Worm (Caenorhabditis elegans) whole organism, young adult: ENCODE results near the gene C06A12.8.
A peak's percentile ranks its signal among the peaks of the same experiment; 100 is the strongest.

Experiments used
- C06A6.2 ChIP-seq: fragments of 200-800 bp; sonication (Bioruptor generic); conservative IDR thresholded peaks from 2 replicates; pipeline ENCODE4 v1.3.6; 2022; ENCODE audit warnings: missing genetic modification characterization, missing compliant biosample characterization
- D2030.7 ChIP-seq: fragments of 200-800 bp; sonication (Bioruptor generic); IDR thresholded peaks from 2 replicates; pipeline ENCODE4 v1.3.6; 2022; ENCODE audit warnings: missing genetic modification reagents, missing genetic modification characterization, missing compliant biosample characterization
- F22D6.2 ChIP-seq: sonication (generic microtip); optimal IDR thresholded peaks from 2 replicates; lab custom pipeline; 2016; ENCODE audit warnings: mild to moderate bottlenecking, missing genetic modification characterization, missing compliant biosample characterization
- F33H1.4 ChIP-seq: fragments of 200-800 bp; sonication (Bioruptor generic); IDR thresholded peaks from 2 replicates; pipeline ENCODE4 v1.3.6; 2022; ENCODE audit warnings: missing genetic modification reagents, missing genetic modification characterization, missing compliant biosample characterization
- F52B5.7 ChIP-seq: sonication (generic microtip); optimal IDR thresholded peaks from 2 replicates; lab custom pipeline; 2016; ENCODE audit warnings: mild to moderate bottlenecking, missing genetic modification characterization, missing compliant biosample characterization
- Y67H2A.10 ChIP-seq: fragments of 200-800 bp; sonication (Bioruptor generic); conservative IDR thresholded peaks from 2 replicates; pipeline ENCODE4 v1.3.6; 2022; ENCODE audit warnings: missing genetic modification reagents, missing genetic modification characterization, missing compliant biosample characterization
- aptf-3 ChIP-seq: fragments of 200-800 bp; sonication (Bioruptor generic); IDR thresholded peaks from 2 replicates; pipeline ENCODE4 v1.3.6; 2022; ENCODE audit warnings: missing genetic modification characterization, missing compliant biosample characterization
- atf-7 ChIP-seq: sonication (generic microtip); optimal IDR thresholded peaks from 2 replicates; lab custom pipeline; 2017; ENCODE audit warnings: mild to moderate bottlenecking, missing genetic modification characterization, missing compliant biosample characterization
- ccch-3 ChIP-seq: fragments of 200-800 bp; sonication (Bioruptor generic); optimal IDR thresholded peaks from 2 replicates; lab custom pipeline; 2018; ENCODE audit warnings: mild to moderate bottlenecking, missing genetic modification characterization, missing compliant biosample characterization
- ceh-100 ChIP-seq: fragments of 200-800 bp; sonication (Bioruptor generic); IDR thresholded peaks from 2 replicates; pipeline ENCODE4 v1.3.6; 2022; ENCODE audit warnings: missing genetic modification reagents, missing genetic modification characterization, missing compliant biosample characterization
- ceh-40 ChIP-seq: fragments of 200-800 bp; sonication (Bioruptor generic); IDR thresholded peaks from 2 replicates; pipeline ENCODE4 v1.3.6; 2022; ENCODE audit warnings: missing genetic modification characterization, missing compliant biosample characterization
- chd-7 ChIP-seq: sonication (generic microtip); optimal IDR thresholded peaks from 2 replicates; lab custom pipeline; 2016; ENCODE audit warnings: mild to moderate bottlenecking, missing genetic modification characterization, moderate library complexity, missing compliant biosample characterization
- dox-1 ChIP-seq: fragments of 200-800 bp; sonication (Bioruptor generic); IDR thresholded peaks from 2 replicates; pipeline ENCODE4 v1.3.6; 2022; ENCODE audit warnings: missing genetic modification reagents, missing genetic modification characterization, missing compliant biosample characterization
- dpff-1 ChIP-seq: sonication (generic microtip); optimal IDR thresholded peaks from 2 replicates; lab custom pipeline; 2017; ENCODE audit warnings: mild to moderate bottlenecking, missing genetic modification characterization, missing compliant biosample characterization
- efl-1 ChIP-seq: fragments of 150-350 bp; optimal IDR thresholded peaks from 2 replicates; lab custom pipeline; 2014; ENCODE audit warnings: missing biosample characterization, missing genetic modification reagents, missing genetic modification characterization
- egl-18 ChIP-seq: fragments of 200-800 bp; sonication (Bioruptor generic); IDR thresholded peaks from 2 replicates; pipeline ENCODE4 v1.3.6; 2022; ENCODE audit warnings: missing genetic modification reagents, missing genetic modification characterization, missing compliant biosample characterization
- egrh-3 ChIP-seq: fragments of 200-800 bp; sonication (Bioruptor generic); IDR thresholded peaks from 2 replicates; pipeline ENCODE4 v1.3.6; 2022; ENCODE audit warnings: missing genetic modification reagents, missing genetic modification characterization, missing compliant biosample characterization
- fkh-3 ChIP-seq: sonication (generic microtip); optimal IDR thresholded peaks from 2 replicates; lab custom pipeline; 2016; ENCODE audit warnings: mild to moderate bottlenecking, missing genetic modification characterization, missing compliant biosample characterization
- hlh-12 ChIP-seq: sonication (generic microtip); optimal IDR thresholded peaks from 2 replicates; lab custom pipeline; 2016; ENCODE audit warnings: missing genetic modification characterization, missing compliant biosample characterization
- hrde-1 ChIP-seq: sonication (generic microtip); optimal IDR thresholded peaks from 2 replicates; lab custom pipeline; 2016; ENCODE audit warnings: missing genetic modification characterization, mild to moderate bottlenecking, missing compliant biosample characterization, moderate library complexity, missing genotype, missing genetic modification reagents, borderline replicate concordance
- lag-1 ChIP-seq: fragments of 200-800 bp; sonication (Bioruptor generic); IDR thresholded peaks from 2 replicates; pipeline ENCODE4 v1.3.6; 2022; ENCODE audit warnings: missing genetic modification reagents, missing genetic modification characterization, missing compliant biosample characterization
- let-607 ChIP-seq, 2 experiments: fragments of 200-800 bp in 1 of 2; sonication (Bioruptor generic) in 1 of 2; sonication (generic microtip) in 1 of 2; optimal IDR thresholded peaks; 2 replicates each; lab custom pipeline; 2016 to 2018; ENCODE audit warnings: mild to moderate bottlenecking in 2 of 2, missing compliant biosample characterization in 2 of 2, missing genetic modification characterization in 2 of 2, moderate library complexity in 2 of 2, missing genotype in 1 of 2
- lin-35 ChIP-seq, 3 experiments: fragments of 150-350 bp in 2 of 3; sonication (generic microtip) in 1 of 3; optimal IDR thresholded peaks; 2 replicates each; lab custom pipeline; 2014 to 2018; ENCODE audit warnings: missing biosample characterization in 3 of 3, missing genetic modification characterization in 3 of 3, missing genetic modification reagents in 3 of 3
- lin-40 ChIP-seq: sonication (generic microtip); optimal IDR thresholded peaks from 2 replicates; lab custom pipeline; 2016; ENCODE audit warnings: missing genetic modification characterization, mild to moderate bottlenecking, missing compliant biosample characterization, missing genotype, missing genetic modification reagents
- lin-54 ChIP-seq: fragments of 200-800 bp; sonication (Bioruptor generic); optimal IDR thresholded peaks from 2 replicates; lab custom pipeline; 2018; ENCODE audit warnings: mild to moderate bottlenecking, missing genetic modification characterization, missing compliant biosample characterization
- lir-1 ChIP-seq: fragments of 200-800 bp; sonication (Bioruptor generic); conservative IDR thresholded peaks from 2 replicates; pipeline ENCODE4 v1.3.6; 2022; ENCODE audit warnings: missing genetic modification reagents, missing genetic modification characterization, missing compliant biosample characterization
- lsl-1 ChIP-seq: fragments of 200-800 bp; sonication (Bioruptor generic); optimal IDR thresholded peaks from 2 replicates; lab custom pipeline; 2018; ENCODE audit warnings: mild to moderate bottlenecking, missing genetic modification characterization, moderate library complexity, missing compliant biosample characterization
- lsy-27 ChIP-seq: sonication (generic microtip); optimal IDR thresholded peaks from 2 replicates; lab custom pipeline; 2017; ENCODE audit warnings: missing genetic modification characterization, mild to moderate bottlenecking, missing compliant biosample characterization, antibody characterized with exemption, missing genotype, borderline replicate concordance; ENCODE audit not compliant: insufficient read depth
- madf-6 ChIP-seq: fragments of 200-800 bp; sonication (Bioruptor generic); IDR thresholded peaks from 2 replicates; pipeline ENCODE4 v1.3.6; 2022; ENCODE audit warnings: missing genetic modification reagents, missing genetic modification characterization, missing compliant biosample characterization
- madf-8 ChIP-seq: fragments of 200-800 bp; sonication (Bioruptor generic); conservative IDR thresholded peaks from 2 replicates; pipeline ENCODE4 v1.3.6; 2022; ENCODE audit warnings: missing genetic modification reagents, missing genetic modification characterization, missing compliant biosample characterization
- mel-28 ChIP-seq: sonication (generic microtip); optimal IDR thresholded peaks from 2 replicates; lab custom pipeline; 2016; ENCODE audit warnings: borderline replicate concordance, mild to moderate bottlenecking, missing genetic modification characterization, missing compliant biosample characterization
- mxl-1 ChIP-seq: sonication (generic microtip); optimal IDR thresholded peaks from 2 replicates; lab custom pipeline; 2016; ENCODE audit warnings: missing genetic modification characterization, missing compliant biosample characterization
- nfya-2 ChIP-seq: fragments of 200-800 bp; sonication (Bioruptor generic); IDR thresholded peaks from 2 replicates; pipeline ENCODE4 v1.3.6; 2022; ENCODE audit warnings: missing genetic modification reagents, missing genetic modification characterization, missing compliant biosample characterization
- nhr-27 ChIP-seq: fragments of 200-800 bp; sonication (Bioruptor generic); optimal IDR thresholded peaks from 2 replicates; lab custom pipeline; 2018; ENCODE audit warnings: mild to moderate bottlenecking, missing genetic modification characterization, moderate library complexity, missing compliant biosample characterization
- nhr-90 ChIP-seq: sonication (generic microtip); optimal IDR thresholded peaks from 2 replicates; lab custom pipeline; 2016; ENCODE audit warnings: missing genotype, mild to moderate bottlenecking, missing genetic modification characterization, missing compliant biosample characterization
- pbrm-1 ChIP-seq: fragments of 200-800 bp; sonication (Bioruptor generic); IDR thresholded peaks from 2 replicates; pipeline ENCODE4 v1.3.6; 2022; ENCODE audit warnings: missing genetic modification reagents, missing genetic modification characterization, missing compliant biosample characterization
- rcor-1 ChIP-seq: fragments of 200-800 bp; sonication (Bioruptor generic); IDR thresholded peaks from 2 replicates; pipeline ENCODE4 v1.3.6; 2022; ENCODE audit warnings: missing genetic modification reagents, missing genetic modification characterization, missing compliant biosample characterization
- repo-1 ChIP-seq: sonication (generic microtip); optimal IDR thresholded peaks from 2 replicates; lab custom pipeline; 2017; ENCODE audit warnings: mild to moderate bottlenecking, missing genetic modification characterization, missing compliant biosample characterization
- sea-2 ChIP-seq: fragments of 200-800 bp; sonication (Bioruptor generic); IDR thresholded peaks from 2 replicates; pipeline ENCODE4 v1.3.6; 2022; ENCODE audit warnings: missing genetic modification characterization, missing compliant biosample characterization
- snpc-1.1 ChIP-seq: sonication (generic microtip); optimal IDR thresholded peaks from 2 replicates; lab custom pipeline; 2017; ENCODE audit warnings: missing genetic modification characterization, mild to moderate bottlenecking, missing compliant biosample characterization, antibody characterized with exemption, moderate library complexity, missing genotype, missing genetic modification reagents; ENCODE audit not compliant: insufficient read depth
- snpc-1.3 ChIP-seq: sonication (generic microtip); optimal IDR thresholded peaks from 2 replicates; lab custom pipeline; 2017; ENCODE audit warnings: missing genetic modification characterization, mild to moderate bottlenecking, missing compliant biosample characterization, antibody characterized with exemption, moderate library complexity, missing genotype, missing genetic modification reagents; ENCODE audit not compliant: insufficient read depth
- snpc-3.4 ChIP-seq: sonication (generic microtip); optimal IDR thresholded peaks from 2 replicates; lab custom pipeline; 2017; ENCODE audit warnings: missing genetic modification characterization, mild to moderate bottlenecking, missing compliant biosample characterization, antibody characterized with exemption, moderate library complexity, missing genotype, missing genetic modification reagents
- xnd-1 ChIP-seq: sonication (generic microtip); optimal IDR thresholded peaks from 2 replicates; lab custom pipeline; 2016; ENCODE audit warnings: missing genotype, missing genetic modification reagents, missing genetic modification characterization, missing compliant biosample characterization
- zim-3 ChIP-seq: sonication (generic microtip); optimal IDR thresholded peaks from 2 replicates; lab custom pipeline; 2017; ENCODE audit warnings: mild to moderate bottlenecking, missing genetic modification characterization, moderate library complexity, missing compliant biosample characterization
- ztf-25 ChIP-seq: fragments of 200-800 bp; sonication (Bioruptor generic); IDR thresholded peaks from 2 replicates; pipeline ENCODE4 v1.3.6; 2022; ENCODE audit warnings: missing genetic modification reagents, missing genetic modification characterization, missing compliant biosample characterization
- ztf-28 ChIP-seq: fragments of 200-800 bp; sonication (Bioruptor generic); IDR thresholded peaks from 2 replicates; pipeline ENCODE4 v1.3.6; 2022; ENCODE audit warnings: missing genetic modification reagents, missing genetic modification characterization, missing compliant biosample characterization
- ztf-3 ChIP-seq: fragments of 200-800 bp; sonication (Bioruptor generic); optimal IDR thresholded peaks from 2 replicates; lab custom pipeline; 2018; ENCODE audit warnings: mild to moderate bottlenecking, missing genetic modification characterization, missing compliant biosample characterization
- ztf-6 ChIP-seq: fragments of 200-800 bp; sonication (Bioruptor generic); IDR thresholded peaks from 2 replicates; pipeline ENCODE4 v1.3.6; 2022; ENCODE audit warnings: missing genetic modification reagents, missing genetic modification characterization, missing compliant biosample characterization

The C06A12.8 gene

ce11 chrIV:17461222-17461707, 24.1 kb downstream of the C06A12.8 start, which contains the start of gene rif-1.1:
Gene rif-1.1, minus strand, starts transcription at chrIV:17461272.
- TF ChIP-seq F22D6.2 (no peak), rcor-1 (GFP tag; lab: Robert Waterston, UW) (peak; percentile 48; the same call in 1 of the 2 replicates), ceh-100 (GFP tag; lab: Robert Waterston, UW) (no peak), repo-1 (no peak), C06A6.2 (no peak), Y67H2A.10 (no peak), ceh-40 (GFP tag; lab: Robert Waterston, UW) (no peak), ztf-25 (GFP tag; lab: Robert Waterston, UW) (no peak), lir-1 (0 out of 2 replicates have a peak, but pooled peaks have one; percentile 13), ztf-3 (GFP tag; lab: Kevin White, UChicago) (no peak), F33H1.4 (peak; percentile 63), hlh-12 (tag; lab: Kevin White, UChicago) (no peak), fkh-3 (tag; lab: Kevin White, UChicago) (no peak), egl-18 (no peak), mel-28 (tag; lab: Kevin White, UChicago) (no peak), D2030.7 (GFP tag; lab: Robert Waterston, UW) (peak; percentile 96), dox-1 (GFP tag; lab: Robert Waterston, UW) (peak; percentile 84), snpc-3.4 (tag; lab: Kevin White, UChicago) (peak; percentile 67), lag-1 (GFP tag; lab: Robert Waterston, UW) (no peak), dpff-1 (tag; lab: Kevin White, UChicago) (no peak), F52B5.7 (no peak), sea-2 (no peak), snpc-1.1 (tag; lab: Kevin White, UChicago) (no peak), aptf-3 (no peak), lin-40 (tag; lab: Kevin White, UChicago) (no peak), snpc-1.3 (tag; lab: Kevin White, UChicago) (peak; percentile 7), ztf-28 (GFP tag; lab: Robert Waterston, UW) (no peak), mxl-1 (tag; lab: Kevin White, UChicago) (no peak), atf-7 (tag; lab: Kevin White, UChicago) (no peak), lsy-27 (no peak), nhr-27 (tag; lab: Kevin White, UChicago) (no peak), lin-54 (GFP tag; lab: Kevin White, UChicago) (peak; percentile 88), madf-8 (GFP tag; lab: Robert Waterston, UW) (peak; percentile 86), nhr-90 (tag; lab: Kevin White, UChicago) (no peak), zim-3 (tag; lab: Kevin White, UChicago) (no peak), xnd-1 (peak; percentile 65), lsl-1 (GFP tag; lab: Kevin White, UChicago) (peak; percentile 83), nfya-2 (GFP tag; lab: Robert Waterston, UW) (no peak), efl-1 (GFP tag; lab: Kevin White, UChicago) (peak; percentile 96), chd-7 (no peak), lin-35 (GFP tag; optimal IDR thresholded peaks at IDR 0.05; lab: Kevin White, UChicago) (peak in 1 of 3 experiments; percentile 43), egrh-3 (GFP tag; lab: Robert Waterston, UW) (no peak), hrde-1 (tag; lab: Kevin White, UChicago) (no peak), ccch-3 (GFP tag; lab: Kevin White, UChicago) (no peak), madf-6 (GFP tag; lab: Robert Waterston, UW) (peak; percentile 92), pbrm-1 (GFP tag; lab: Robert Waterston, UW) (peak; percentile 75), let-607 (tag; optimal IDR thresholded peaks at IDR 0.05; lab: Kevin White, UChicago) (no peak), ztf-6 (GFP tag; lab: Robert Waterston, UW) (no peak)
